Fruit fly (Drosophila melanogaster) whole organism, pupa: Measurements from ENCODE around the gene fng.

ENCODE experiments used
- CG4496 ChIP-seq: fragments of 200-800 bp; sonication (Bioruptor generic); IDR thresholded peaks from 3 replicates; pipeline ENCODE4 v1.3.6; 2022; ENCODE audit warnings: missing biosample characterization, missing genetic modification characterization
- Ets98B ChIP-seq: fragments of 200-800 bp; sonication (Bioruptor generic); IDR thresholded peaks from 2 replicates; pipeline ENCODE4 v1.3.6; 2022; ENCODE audit warnings: missing biosample characterization, missing genetic modification characterization

dm6 chr3L:20944180-20944579 is 5.1 kb downstream of the fng start:
- 0 out of 3 replicates have a peak, but pooled peaks have one; percentile 25 for TF ChIP-seq CG4496
- TF ChIP-seq Ets98B (GFP tag; lab: Robert Waterston, UW): no peak
